Fruit fly (Drosophila melanogaster) whole organism, adult: ENCODE data around the gene CG9008.
A peak's percentile ranks its signal among the peaks of the same experiment; 100 is the strongest.

Source experiments
- CG11617 ChIP-seq: fragments of 200-800 bp; sonication (Bioruptor generic); optimal IDR thresholded peaks from 2 replicates; lab custom pipeline; 2017; ENCODE audit warnings: mild to moderate bottlenecking, missing biosample characterization, missing genetic modification reagents, missing genetic modification characterization
- CG12768 ChIP-seq: fragments of 200-800 bp; sonication (Bioruptor generic); optimal IDR thresholded peaks from 2 replicates; lab custom pipeline; 2017; ENCODE audit warnings: missing biosample characterization, missing genetic modification characterization, mild to moderate bottlenecking, moderate library complexity, missing genetic modification reagents
- CG14711 ChIP-seq: fragments of 200-800 bp; sonication (Bioruptor generic); optimal IDR thresholded peaks from 2 replicates; lab custom pipeline; 2018; ENCODE audit warnings: missing biosample characterization, mild to moderate bottlenecking, missing genetic modification characterization, moderate library complexity
- CG33017 ChIP-seq: fragments of 200-800 bp; sonication (Bioruptor generic); optimal IDR thresholded peaks from 2 replicates; lab custom pipeline; 2018; ENCODE audit warnings: missing biosample characterization, mild to moderate bottlenecking, missing genetic modification characterization, moderate library complexity
- CG7045 ChIP-seq: fragments of 200-800 bp; sonication (Bioruptor generic); optimal IDR thresholded peaks from 2 replicates; lab custom pipeline; 2017; ENCODE audit warnings: missing biosample characterization, mild to moderate bottlenecking, missing genetic modification characterization
- Crg-1 ChIP-seq: fragments of 200-800 bp; sonication (Bioruptor generic); optimal IDR thresholded peaks from 2 replicates; lab custom pipeline; 2016; ENCODE audit warnings: missing biosample characterization, missing genetic modification characterization
- Hr96 ChIP-seq: fragments of 200-800 bp; sonication (Bioruptor generic); optimal IDR thresholded peaks from 2 replicates; lab custom pipeline; 2016; ENCODE audit warnings: missing biosample characterization, missing genetic modification characterization
- cic ChIP-seq: fragments of 200-800 bp; sonication (Bioruptor generic); optimal IDR thresholded peaks from 2 replicates; lab custom pipeline; 2017; ENCODE audit warnings: missing biosample characterization, mild to moderate bottlenecking, missing genetic modification characterization, moderate library complexity
- cnc ChIP-seq, 2 experiments: fragments of >200 bp; optimal IDR thresholded peaks; 2 replicates each; lab custom pipeline; 2017
- kay ChIP-seq: fragments of 200-800 bp; sonication (Bioruptor generic); peaks from one replicate; lab custom pipeline; 2016; ENCODE audit warnings: missing biosample characterization, missing genetic modification characterization, borderline replicate concordance
- pad ChIP-seq: fragments of 200-800 bp; sonication (Bioruptor generic); optimal IDR thresholded peaks from 3 replicates; lab custom pipeline; 2017; ENCODE audit warnings: missing biosample characterization, missing genetic modification characterization, mild to moderate bottlenecking, moderate library complexity, missing genetic modification reagents
- toe ChIP-seq: fragments of 200-800 bp; sonication (Bioruptor generic); optimal IDR thresholded peaks from 2 replicates; lab custom pipeline; 2016; ENCODE audit warnings: missing biosample characterization, missing genetic modification characterization

- TF ChIP-seq CG7045 (GFP tag; lab: Kevin White, UChicago) = no peak
- no peak for TF ChIP-seq toe (GFP tag; lab: Kevin White, UChicago)
- TF ChIP-seq cnc (optimal IDR thresholded peaks at IDR 0.05; lab: Kevin White, UChicago) = no peak
- no peak for TF ChIP-seq CG12768
- TF ChIP-seq Crg-1 (GFP tag; lab: Kevin White, UChicago) = no peak
- TF ChIP-seq kay (GFP tag; lab: Kevin White, UChicago) = no peak
- no peak for TF ChIP-seq Hr96 (GFP tag; lab: Kevin White, UChicago)
- TF ChIP-seq CG14711 (tag; lab: Kevin White, UChicago) = no peak
- TF ChIP-seq CG11617 (GFP tag; lab: Kevin White, UChicago) = no peak
- peak; percentile 59 for TF ChIP-seq cic
- TF ChIP-seq CG33017 (tag; lab: Kevin White, UChicago) = no peak
- TF ChIP-seq pad (GFP tag; lab: Kevin White, UChicago) = no peak
Observed at dm6 chr2L:13784155-13784681, 4.3 kb upstream of the CG9008 start, which contains the start of gene CG16890.
